Fruit fly (Drosophila melanogaster) whole organism: Measurements from ENCODE around the gene MED18.

Experiments used
- CG8478 ChIP-seq: fragments of >200 bp; optimal IDR thresholded peaks from 2 replicates; lab custom pipeline; 2018; ENCODE audit warnings: inconsistent platforms
- Dll ChIP-seq: fragments of >200 bp; optimal IDR thresholded peaks from 2 replicates; lab custom pipeline; 2017
- EcR ChIP-seq, 2 experiments: fragments of >200 bp; optimal IDR thresholded peaks; 2 replicates each; lab custom pipeline; 2017; ENCODE audit warnings: missing biosample characterization in 2 of 2, missing genetic modification characterization in 2 of 2, missing genetic modification reagents in 2 of 2
- pan ChIP-seq: fragments of >200 bp; optimal IDR thresholded peaks from 2 replicates; lab custom pipeline; 2017
- psq ChIP-seq: fragments of >200 bp; optimal IDR thresholded peaks from 2 replicates; lab custom pipeline; 2017
- usp ChIP-seq: fragments of >200 bp; optimal IDR thresholded peaks from 2 replicates; lab custom pipeline; 2017; ENCODE audit warnings: missing biosample characterization, missing genetic modification characterization, mixed read lengths

MED18 gene

dm6 chrX:1865673-1866072, at the start of gene MED18, which contains the start of gene Gcna:
MED18 (plus strand) TSS chrX:1865909.
Gcna (minus strand) TSS chrX:1865835.
- TF ChIP-seq pan (lab: Kevin White, UChicago) (no peak), CG8478 (no peak), EcR (GFP tag; optimal IDR thresholded peaks at IDR 0.05; lab: Kevin White, UChicago) (no peak), usp (no peak)

- TF ChIP-seq psq (no peak), Dll (lab: Kevin White, UChicago) (no peak), usp (no peak), EcR (GFP tag; optimal IDR thresholded peaks at IDR 0.05; lab: Kevin White, UChicago) (no peak), pan (lab: Kevin White, UChicago) (no peak)
Observed at dm6 chrX:1819026-1819425, 46.7 kb upstream of the MED18 start.

dm6 chrX:1820241-1820640, 45.5 kb upstream of the MED18 start, which contains the start of gene CG14810:
CG14810 (minus strand) TSS chrX:1820341.
- TF ChIP-seq CG8478 = no peak
- TF ChIP-seq EcR (GFP tag; optimal IDR thresholded peaks at IDR 0.05; lab: Kevin White, UChicago) = no peak
- no peak for TF ChIP-seq usp
- no peak for TF ChIP-seq psq
- no peak for TF ChIP-seq Dll (lab: Kevin White, UChicago)
- no peak for TF ChIP-seq pan (lab: Kevin White, UChicago)

dm6 chrX:1821039-1821438, 44.7 kb upstream of the MED18 start:
- no peak for TF ChIP-seq pan (lab: Kevin White, UChicago)
- no peak for TF ChIP-seq CG8478
- no peak for TF ChIP-seq usp
- no peak for TF ChIP-seq EcR (GFP tag; optimal IDR thresholded peaks at IDR 0.05; lab: Kevin White, UChicago)

- TF ChIP-seq EcR (GFP tag; optimal IDR thresholded peaks at IDR 0.05; lab: Kevin White, UChicago) = no peak
- no peak for TF ChIP-seq CG8478
- no peak for TF ChIP-seq psq
- TF ChIP-seq pan (lab: Kevin White, UChicago) = no peak
- TF ChIP-seq Dll (lab: Kevin White, UChicago) = no peak
- TF ChIP-seq usp = no peak
Observed at dm6 chrX:1822281-1822680, 43.4 kb upstream of the MED18 start, which contains the start of gene CG14811. CG14811 (minus strand) TSS chrX:1822381.

dm6 chrX:1823883-1824609, 41.7 kb upstream of the MED18 start:
- TF ChIP-seq Dll (lab: Kevin White, UChicago) (no peak), CG8478 (no peak), psq (no peak), EcR (GFP tag; optimal IDR thresholded peaks at IDR 0.05; lab: Kevin White, UChicago) (no peak), usp (no peak), pan (lab: Kevin White, UChicago) (no peak)

dm6 chrX:1824610-1824948, 41.1 kb upstream of the MED18 start:
- TF ChIP-seq pan (lab: Kevin White, UChicago) = peak; percentile 94
- no peak for TF ChIP-seq Dll (lab: Kevin White, UChicago)
- no peak for TF ChIP-seq psq
- peak in 1 of 2 experiments; percentile 68 for TF ChIP-seq EcR (GFP tag; optimal IDR thresholded peaks at IDR 0.05; lab: Kevin White, UChicago)
- TF ChIP-seq CG8478 = no peak
- TF ChIP-seq usp = no peak

dm6 chrX:1825912-1826862, 39.5 kb upstream of the MED18 start:
- TF ChIP-seq pan (lab: Kevin White, UChicago) (no peak), EcR (GFP tag; optimal IDR thresholded peaks at IDR 0.05; lab: Kevin White, UChicago) (peak; percentile 63 to 72)

dm6 chrX:1828097-1828496, 37.6 kb upstream of the MED18 start:
- TF ChIP-seq EcR (GFP tag; optimal IDR thresholded peaks at IDR 0.05; lab: Kevin White, UChicago) (peak; percentile 39), CG8478 (no peak)

dm6 chrX:1830396-1831218, 35.1 kb upstream of the MED18 start:
- TF ChIP-seq Dll (lab: Kevin White, UChicago) (no peak), EcR (GFP tag; optimal IDR thresholded peaks at IDR 0.05; lab: Kevin White, UChicago) (peak in 1 of 2 experiments; percentile 12)

- TF ChIP-seq pan (lab: Kevin White, UChicago) (no peak), CG8478 (no peak), Dll (lab: Kevin White, UChicago) (no peak), EcR (GFP tag; optimal IDR thresholded peaks at IDR 0.05; lab: Kevin White, UChicago) (peak in 1 of 2 experiments; percentile 38)
Observed at dm6 chrX:1831219-1831555, 34.5 kb upstream of the MED18 start.

dm6 chrX:1832699-1833098, 33.0 kb upstream of the MED18 start:
- TF ChIP-seq pan (lab: Kevin White, UChicago) = no peak
- no peak for TF ChIP-seq Dll (lab: Kevin White, UChicago)
- TF ChIP-seq usp = no peak
- no peak for TF ChIP-seq psq
- no peak for TF ChIP-seq CG8478
- no peak for TF ChIP-seq EcR (GFP tag; optimal IDR thresholded peaks at IDR 0.05; lab: Kevin White, UChicago)
